Fruit fly (Drosophila melanogaster) whole organism, adult: ENCODE data around the gene Dnai2.
A peak's percentile ranks its signal among the peaks of the same experiment; 100 is the strongest.

Source experiments
- CG12768 ChIP-seq: fragments of 200-800 bp; sonication (Bioruptor generic); optimal IDR thresholded peaks from 2 replicates; lab custom pipeline; 2017; ENCODE audit warnings: missing biosample characterization, missing genetic modification characterization, mild to moderate bottlenecking, moderate library complexity, missing genetic modification reagents
- CG14711 ChIP-seq: fragments of 200-800 bp; sonication (Bioruptor generic); optimal IDR thresholded peaks from 2 replicates; lab custom pipeline; 2018; ENCODE audit warnings: missing biosample characterization, mild to moderate bottlenecking, missing genetic modification characterization, moderate library complexity
- Mnt ChIP-seq: fragments of 200-800 bp; sonication (Bioruptor generic); optimal IDR thresholded peaks from 2 replicates; lab custom pipeline; 2016; ENCODE audit warnings: missing biosample characterization, mild to moderate bottlenecking, missing genetic modification characterization

dm6 chr3L:11680298-11680697 is 18.8 kb downstream of the Dnai2 start, which contains the start of gene CG32085:
- TF ChIP-seq CG12768 (peak; percentile 41), Mnt (GFP tag; lab: Kevin White, UChicago) (peak; percentile 24), CG14711 (tag; lab: Kevin White, UChicago) (peak; percentile 4)
